Worm (Caenorhabditis elegans) whole organism, young adult: ENCODE results near the gene F44E5.17.
"Not testable (repeated sequence)": the region's sequence is repeated elsewhere in the genome, so short reads cannot be mapped to it uniquely, and the experiment has no call there.

Experiments
- B0035.1 ChIP-seq: sonication (generic microtip); optimal IDR thresholded peaks from 2 replicates; lab custom pipeline; 2016; ENCODE audit warnings: missing genetic modification characterization, mild to moderate bottlenecking, missing compliant biosample characterization, missing genotype, missing genetic modification reagents
- B0261.1 ChIP-seq: sonication (generic microtip); optimal IDR thresholded peaks from 2 replicates; lab custom pipeline; 2016; ENCODE audit warnings: mild to moderate bottlenecking, missing genetic modification characterization, moderate library complexity, missing compliant biosample characterization
- C06A6.2 ChIP-seq: fragments of 200-800 bp; sonication (Bioruptor generic); conservative IDR thresholded peaks from 2 replicates; pipeline ENCODE4 v1.3.6; 2022; ENCODE audit warnings: missing genetic modification characterization, missing compliant biosample characterization
- F10E7.11 ChIP-seq: sonication (generic microtip); optimal IDR thresholded peaks from 2 replicates; lab custom pipeline; 2017; ENCODE audit warnings: mild to moderate bottlenecking, missing genetic modification characterization, moderate library complexity, missing compliant biosample characterization
- F22D6.2 ChIP-seq: sonication (generic microtip); optimal IDR thresholded peaks from 2 replicates; lab custom pipeline; 2016; ENCODE audit warnings: mild to moderate bottlenecking, missing genetic modification characterization, missing compliant biosample characterization
- F33H1.4 ChIP-seq: fragments of 200-800 bp; sonication (Bioruptor generic); IDR thresholded peaks from 2 replicates; pipeline ENCODE4 v1.3.6; 2022; ENCODE audit warnings: missing genetic modification reagents, missing genetic modification characterization, missing compliant biosample characterization
- F37B4.10 ChIP-seq: fragments of 200-800 bp; sonication (Bioruptor generic); IDR thresholded peaks from 2 replicates; pipeline ENCODE4 v1.3.6; 2022; ENCODE audit warnings: missing genetic modification characterization, missing compliant biosample characterization
- K11D2.4 ChIP-seq: fragments of 200-800 bp; sonication (Bioruptor generic); IDR thresholded peaks from 2 replicates; pipeline ENCODE4 v1.3.6; 2022; ENCODE audit warnings: missing genetic modification reagents, missing genetic modification characterization, missing compliant biosample characterization
- K12H6.12 ChIP-seq: fragments of 200-800 bp; sonication (Bioruptor generic); optimal IDR thresholded peaks from 2 replicates; lab custom pipeline; 2018; ENCODE audit warnings: mild to moderate bottlenecking, missing genetic modification characterization, missing compliant biosample characterization
- T07F8.4 ChIP-seq: sonication (generic microtip); optimal IDR thresholded peaks from 2 replicates; lab custom pipeline; 2016; ENCODE audit warnings: mild to moderate bottlenecking, missing genetic modification characterization, moderate library complexity, missing compliant biosample characterization
- Y67H2A.10 ChIP-seq: fragments of 200-800 bp; sonication (Bioruptor generic); conservative IDR thresholded peaks from 2 replicates; pipeline ENCODE4 v1.3.6; 2022; ENCODE audit warnings: missing genetic modification reagents, missing genetic modification characterization, missing compliant biosample characterization
- ZK185.1 ChIP-seq: sonication (generic microtip); optimal IDR thresholded peaks from 2 replicates; lab custom pipeline; 2016; ENCODE audit warnings: mild to moderate bottlenecking, missing genetic modification characterization, missing compliant biosample characterization; ENCODE audit not compliant: poor library complexity, severe bottlenecking
- ama-1 ChIP-seq, 3 experiments: fragments of 150-350 bp in 1 of 3; sonication (generic microtip) in 2 of 3; optimal IDR thresholded peaks; 2 replicates each; lab custom pipeline; 2014 to 2018; ENCODE audit warnings: missing biosample characterization in 2 of 3, missing genetic modification characterization in 2 of 3, missing genetic modification reagents in 2 of 3
- atf-7 ChIP-seq: sonication (generic microtip); optimal IDR thresholded peaks from 2 replicates; lab custom pipeline; 2017; ENCODE audit warnings: mild to moderate bottlenecking, missing genetic modification characterization, missing compliant biosample characterization
- athp-1 ChIP-seq: sonication (generic microtip); optimal IDR thresholded peaks from 2 replicates; lab custom pipeline; 2017; ENCODE audit warnings: mild to moderate bottlenecking, missing genetic modification characterization, missing compliant biosample characterization
- attf-5 ChIP-seq: fragments of 200-800 bp; sonication (Bioruptor generic); optimal IDR thresholded peaks from 2 replicates; lab custom pipeline; 2018; ENCODE audit warnings: mild to moderate bottlenecking, missing genetic modification characterization, missing compliant biosample characterization
- bed-1 ChIP-seq: fragments of 200-800 bp; sonication (Bioruptor generic); IDR thresholded peaks from 2 replicates; pipeline ENCODE4 v1.3.6; 2022; ENCODE audit warnings: missing genetic modification reagents, missing genetic modification characterization, missing compliant biosample characterization
- bed-2 ChIP-seq: fragments of 200-800 bp; sonication (Bioruptor generic); IDR thresholded peaks from 2 replicates; pipeline ENCODE4 v1.3.6; 2022; ENCODE audit warnings: missing genetic modification reagents, missing genetic modification characterization, missing compliant biosample characterization
- cebp-2 ChIP-seq: fragments of 200-800 bp; sonication (Bioruptor generic); IDR thresholded peaks from 2 replicates; pipeline ENCODE4 v1.3.6; 2022; ENCODE audit warnings: missing genetic modification characterization, missing compliant biosample characterization
- ceh-100 ChIP-seq: fragments of 200-800 bp; sonication (Bioruptor generic); IDR thresholded peaks from 2 replicates; pipeline ENCODE4 v1.3.6; 2022; ENCODE audit warnings: missing genetic modification reagents, missing genetic modification characterization, missing compliant biosample characterization
- ceh-58 ChIP-seq: fragments of 200-800 bp; sonication (Bioruptor generic); IDR thresholded peaks from 2 replicates; pipeline ENCODE4 v1.3.6; 2022; ENCODE audit warnings: missing genetic modification characterization, missing compliant biosample characterization
- dox-1 ChIP-seq: fragments of 200-800 bp; sonication (Bioruptor generic); IDR thresholded peaks from 2 replicates; pipeline ENCODE4 v1.3.6; 2022; ENCODE audit warnings: missing genetic modification reagents, missing genetic modification characterization, missing compliant biosample characterization
- egl-44 ChIP-seq: fragments of 200-800 bp; sonication (Bioruptor generic); IDR thresholded peaks from 2 replicates; pipeline ENCODE4 v1.3.6; 2022; ENCODE audit warnings: missing genetic modification reagents, missing genetic modification characterization, missing compliant biosample characterization
- egrh-3 ChIP-seq: fragments of 200-800 bp; sonication (Bioruptor generic); IDR thresholded peaks from 2 replicates; pipeline ENCODE4 v1.3.6; 2022; ENCODE audit warnings: missing genetic modification reagents, missing genetic modification characterization, missing compliant biosample characterization
- ets-4 ChIP-seq: fragments of 200-800 bp; sonication (Bioruptor generic); optimal IDR thresholded peaks from 2 replicates; lab custom pipeline; 2018; ENCODE audit warnings: mild to moderate bottlenecking, missing genetic modification characterization, missing compliant biosample characterization
- hsf-1 ChIP-seq: fragments of 200-800 bp; sonication (Bioruptor generic); IDR thresholded peaks from 2 replicates; pipeline ENCODE4 v1.3.6; 2022; ENCODE audit warnings: missing genetic modification reagents, missing genetic modification characterization, missing compliant biosample characterization
- lin-54 ChIP-seq: fragments of 200-800 bp; sonication (Bioruptor generic); optimal IDR thresholded peaks from 2 replicates; lab custom pipeline; 2018; ENCODE audit warnings: mild to moderate bottlenecking, missing genetic modification characterization, missing compliant biosample characterization
- madf-6 ChIP-seq: fragments of 200-800 bp; sonication (Bioruptor generic); IDR thresholded peaks from 2 replicates; pipeline ENCODE4 v1.3.6; 2022; ENCODE audit warnings: missing genetic modification reagents, missing genetic modification characterization, missing compliant biosample characterization
- madf-8 ChIP-seq: fragments of 200-800 bp; sonication (Bioruptor generic); conservative IDR thresholded peaks from 2 replicates; pipeline ENCODE4 v1.3.6; 2022; ENCODE audit warnings: missing genetic modification reagents, missing genetic modification characterization, missing compliant biosample characterization
- nfya-2 ChIP-seq: fragments of 200-800 bp; sonication (Bioruptor generic); IDR thresholded peaks from 2 replicates; pipeline ENCODE4 v1.3.6; 2022; ENCODE audit warnings: missing genetic modification reagents, missing genetic modification characterization, missing compliant biosample characterization
- nfyb-1 ChIP-seq: fragments of 200-800 bp; sonication (Bioruptor generic); IDR thresholded peaks from 2 replicates; pipeline ENCODE4 v1.3.6; 2022; ENCODE audit warnings: missing genetic modification reagents, missing genetic modification characterization, missing compliant biosample characterization
- nhr-120 ChIP-seq: fragments of 200-800 bp; sonication (Bioruptor generic); IDR thresholded peaks from 2 replicates; pipeline ENCODE4 v1.3.6; 2022; ENCODE audit warnings: missing genetic modification characterization, missing compliant biosample characterization
- nhr-80 ChIP-seq: sonication (generic microtip); optimal IDR thresholded peaks from 2 replicates; lab custom pipeline; 2016; ENCODE audit warnings: missing genetic modification characterization, missing compliant biosample characterization
- rcor-1 ChIP-seq: fragments of 200-800 bp; sonication (Bioruptor generic); IDR thresholded peaks from 2 replicates; pipeline ENCODE4 v1.3.6; 2022; ENCODE audit warnings: missing genetic modification reagents, missing genetic modification characterization, missing compliant biosample characterization
- repo-1 ChIP-seq: sonication (generic microtip); optimal IDR thresholded peaks from 2 replicates; lab custom pipeline; 2017; ENCODE audit warnings: mild to moderate bottlenecking, missing genetic modification characterization, missing compliant biosample characterization
- snpc-4 ChIP-seq, 5 experiments: fragments of 150-350 bp in 1 of 5; sonication (generic microtip) in 4 of 5; optimal IDR thresholded peaks; 2 replicates each; lab custom pipeline; 2014 to 2018; ENCODE audit warnings: missing genetic modification characterization in 5 of 5, missing biosample characterization in 3 of 5, antibody characterized with exemption in 2 of 5, mild to moderate bottlenecking in 2 of 5, missing compliant biosample characterization in 2 of 5, missing genotype in 2 of 5, moderate library complexity in 2 of 5, missing genetic modification reagents in 1 of 5
- tbx-9 ChIP-seq: sonication (generic microtip); optimal IDR thresholded peaks from 2 replicates; lab custom pipeline; 2016; ENCODE audit warnings: borderline replicate concordance, missing genetic modification characterization, inconsistent platforms, missing compliant biosample characterization
- tlf-1 ChIP-seq: fragments of 200-800 bp; sonication (Bioruptor generic); optimal IDR thresholded peaks from 2 replicates; lab custom pipeline; 2018; ENCODE audit warnings: mild to moderate bottlenecking, missing genetic modification characterization, missing compliant biosample characterization
- unc-130 ChIP-seq: sonication (generic microtip); optimal IDR thresholded peaks from 2 replicates; lab custom pipeline; 2016; ENCODE audit warnings: missing genetic modification reagents, missing genetic modification characterization, missing compliant biosample characterization
- zfh-2 ChIP-seq: fragments of 200-800 bp; sonication (Bioruptor generic); conservative IDR thresholded peaks from 2 replicates; pipeline ENCODE4 v1.3.6; 2022; ENCODE audit warnings: missing genetic modification reagents, missing genetic modification characterization, missing compliant biosample characterization
- ztf-18 ChIP-seq: sonication (generic microtip); optimal IDR thresholded peaks from 2 replicates; lab custom pipeline; 2016; ENCODE audit warnings: missing genotype, mild to moderate bottlenecking, missing genetic modification characterization, missing compliant biosample characterization
- ztf-28 ChIP-seq: fragments of 200-800 bp; sonication (Bioruptor generic); IDR thresholded peaks from 2 replicates; pipeline ENCODE4 v1.3.6; 2022; ENCODE audit warnings: missing genetic modification reagents, missing genetic modification characterization, missing compliant biosample characterization
- ztf-6 ChIP-seq: fragments of 200-800 bp; sonication (Bioruptor generic); IDR thresholded peaks from 2 replicates; pipeline ENCODE4 v1.3.6; 2022; ENCODE audit warnings: missing genetic modification reagents, missing genetic modification characterization, missing compliant biosample characterization

The F44E5.17 gene

ce11 chrII:11765506-11766152 lies 17.2 kb upstream of the F44E5.17 start:
- peak; percentile 88 for TF ChIP-seq zfh-2
- TF ChIP-seq egrh-3: peak; percentile 99
- TF ChIP-seq ZK185.1: no peak

DNA sequence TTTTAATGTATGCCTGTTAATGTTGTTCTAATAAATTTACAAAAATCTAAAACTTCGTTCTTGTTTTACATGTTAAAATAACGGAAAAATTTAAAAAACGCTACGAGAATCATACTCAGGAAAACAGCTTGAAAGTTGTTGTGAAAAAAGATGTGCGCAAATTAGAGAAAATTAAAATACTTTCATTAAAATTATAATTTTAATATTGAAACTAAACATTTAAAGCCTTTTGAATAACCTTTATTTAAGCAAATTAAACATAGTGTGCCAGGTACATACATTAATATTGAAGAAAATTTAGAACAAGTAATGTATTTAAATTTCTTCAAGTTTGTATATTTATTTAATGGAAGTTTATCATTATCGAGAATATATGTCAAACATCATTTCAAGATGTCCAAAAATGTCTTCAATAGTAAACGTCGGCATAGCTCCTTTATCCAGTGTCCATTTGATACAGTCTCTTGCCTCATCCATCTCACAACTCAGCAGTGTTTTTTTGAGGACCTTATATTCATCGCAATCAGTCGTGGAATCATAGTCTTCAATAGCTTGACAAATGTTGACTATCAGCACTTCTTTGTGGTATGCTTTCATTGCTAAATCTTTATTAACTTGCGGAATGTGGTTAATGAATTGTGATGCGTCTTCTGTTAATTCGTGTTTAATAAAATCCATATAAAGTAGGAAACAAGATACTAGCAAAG lies 13.6 kb upstream of the F44E5.17 start:
- TF ChIP-seq T07F8.4: peak; percentile 1
- TF ChIP-seq snpc-4 (GFP tag; optimal IDR thresholded peaks at IDR 0.05; lab: Kevin White, UChicago): no peak
- TF ChIP-seq snpc-4 (tag; optimal IDR thresholded peaks at IDR 0.05; lab: Kevin White, UChicago): peak in 1 of 4 experiments; percentile 7
- no peak for TF ChIP-seq unc-130 (GFP tag; lab: Kevin White, UChicago)
- TF ChIP-seq attf-5: peak; percentile 62
- TF ChIP-seq cebp-2: 0 out of 2 replicates have a peak, but pooled peaks have one; percentile 20
- no peak for TF ChIP-seq F10E7.11 (tag; lab: Kevin White, UChicago)
- TF ChIP-seq bed-1 (GFP tag; lab: Robert Waterston, UW): no peak
- no peak for TF ChIP-seq nhr-120 (GFP tag; lab: Robert Waterston, UW)
- TF ChIP-seq K11D2.4: no peak
- TF ChIP-seq nfyb-1 (GFP tag; lab: Robert Waterston, UW): peak; percentile 77; the same call in 1 of the 2 replicates
- TF ChIP-seq tbx-9 (tag; lab: Kevin White, UChicago): no peak
- TF ChIP-seq nhr-80 (tag; lab: Kevin White, UChicago): peak; percentile 20
- no peak for TF ChIP-seq atf-7 (tag; lab: Kevin White, UChicago)
- TF ChIP-seq hsf-1 (GFP tag; lab: Robert Waterston, UW): peak; percentile 7; the same call in 1 of the 2 replicates
- no peak for TF ChIP-seq F37B4.10 (GFP tag; lab: Robert Waterston, UW)
- peak; percentile 36 for TF ChIP-seq lin-54 (GFP tag; lab: Kevin White, UChicago)
- no peak for TF ChIP-seq ztf-18
- peak; percentile 83 for TF ChIP-seq ama-1 (optimal IDR thresholded peaks at IDR 0.05; lab: Kevin White, UChicago)
- peak in 1 of 2 experiments; percentile 54 for TF ChIP-seq ama-1 (GFP tag; optimal IDR thresholded peaks at IDR 0.05; lab: Kevin White, UChicago)
- TF ChIP-seq C06A6.2: peak; percentile 61

DNA sequence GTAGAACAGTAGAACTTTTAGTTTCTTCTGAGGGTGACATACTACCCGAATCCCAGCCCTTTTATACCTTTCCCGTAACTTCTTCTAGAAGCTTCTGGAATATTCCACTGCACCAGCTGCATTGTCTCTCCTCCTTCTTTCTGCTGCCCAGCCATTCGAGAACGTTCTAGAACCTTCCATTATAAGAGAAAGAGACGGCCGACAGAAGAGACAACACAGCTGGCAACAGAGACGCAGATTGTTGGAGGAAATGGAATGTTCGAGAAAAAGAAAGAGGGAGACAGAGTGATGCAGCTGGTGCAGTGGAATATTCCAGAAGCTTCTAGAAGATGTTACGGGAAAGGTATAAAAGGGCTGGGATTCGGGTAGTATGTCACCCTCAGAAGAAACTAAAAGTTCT lies 10.9 kb upstream of the F44E5.17 start, which contains the start of the genes F44E5.4 and F44E5.5:
Gene F44E5.4 (minus strand): TSS at position 35 of the 400 bp plus-strand sequence.
Gene F44E5.5 (plus strand): TSS at position 386 of the 400 bp plus-strand sequence.
- TF ChIP-seq dox-1 (GFP tag; lab: Robert Waterston, UW) (peak; percentile 100), ceh-100 (GFP tag; lab: Robert Waterston, UW) (peak; percentile 88), rcor-1 (GFP tag; lab: Robert Waterston, UW) (peak; percentile 92), Y67H2A.10 (GFP tag; lab: Robert Waterston, UW) (peak; percentile 99), tlf-1 (GFP tag; lab: Kevin White, UChicago) (peak; percentile 94), ceh-58 (peak; percentile 97), B0035.1 (peak; percentile 90), zfh-2 (peak; percentile 79), ztf-6 (peak; percentile 95), ztf-18 (peak; percentile 48), madf-6 (peak; percentile 88), egl-44 (GFP tag; lab: Robert Waterston, UW) (peak; percentile 98), egrh-3 (peak; percentile 93), athp-1 (tag; lab: Kevin White, UChicago) (peak; percentile 98), ets-4 (GFP tag; lab: Kevin White, UChicago) (peak; percentile 92), F33H1.4 (GFP tag; lab: Robert Waterston, UW) (peak; percentile 77), nfya-2 (GFP tag; lab: Robert Waterston, UW) (peak; percentile 96), snpc-4 (tag; optimal IDR thresholded peaks at IDR 0.05; lab: Kevin White, UChicago) (peak in 2 of 4 experiments; percentile 57 to 61), F22D6.2 (tag; lab: Kevin White, UChicago) (peak; percentile 88), bed-2 (GFP tag; lab: Robert Waterston, UW) (peak; percentile 92), repo-1 (tag; lab: Kevin White, UChicago) (peak; percentile 97), B0261.1 (peak; percentile 40), ztf-28 (peak; percentile 79), madf-8 (GFP tag; lab: Robert Waterston, UW) (0 out of 2 replicates have a peak, but pooled peaks have one; percentile 19), K12H6.12 (peak; percentile 92)
- not testable (repeated sequence) for TF ChIP-seq snpc-4 (GFP tag; optimal IDR thresholded peaks at IDR 0.05; lab: Kevin White, UChicago)
